Fruit fly (Drosophila melanogaster) whole organism, embryonic: Measurements from ENCODE around the gene CG4820.

Source experiments
- Antp ChIP-seq: fragments of 200-800 bp; sonication (Bioruptor generic); optimal IDR thresholded peaks from 3 replicates; lab custom pipeline; 2016; ENCODE audit warnings: missing biosample characterization, missing genetic modification characterization
- Blimp-1 ChIP-seq: fragments of 200-800 bp; sonication (Bioruptor generic); optimal IDR thresholded peaks from 3 replicates; lab custom pipeline; 2018; ENCODE audit warnings: missing biosample characterization, missing genetic modification characterization, mild to moderate bottlenecking, moderate library complexity, missing genetic modification reagents
- BtbVII ChIP-seq: fragments of 200-800 bp; sonication (Bioruptor generic); optimal IDR thresholded peaks from 3 replicates; lab custom pipeline; 2017; ENCODE audit warnings: missing biosample characterization, mild to moderate bottlenecking, missing genetic modification characterization
- C15 ChIP-seq: fragments of 200-800 bp; sonication (Bioruptor generic); IDR thresholded peaks from 3 replicates; pipeline ENCODE4 v1.3.6; 2022; ENCODE audit warnings: missing biosample characterization, missing genetic modification characterization
- CG10366 ChIP-seq: fragments of 200-800 bp; sonication (Bioruptor generic); IDR thresholded peaks from 2 replicates; pipeline ENCODE4 v1.3.6; 2022; ENCODE audit warnings: missing biosample characterization, missing genetic modification characterization
- CG10462 ChIP-seq: fragments of 200-800 bp; sonication (Bioruptor generic); optimal IDR thresholded peaks from 2 replicates; lab custom pipeline; 2016; ENCODE audit warnings: missing biosample characterization, missing genetic modification characterization
- CG11695 ChIP-seq: fragments of 200-800 bp; sonication (Bioruptor generic); IDR thresholded peaks from 3 replicates; pipeline ENCODE4 v1.3.6; 2022; ENCODE audit warnings: missing biosample characterization, missing genetic modification characterization
- CG12236 ChIP-seq: fragments of 200-800 bp; sonication (Bioruptor generic); optimal IDR thresholded peaks from 2 replicates; lab custom pipeline; 2016; ENCODE audit warnings: missing biosample characterization, missing genetic modification characterization
- CG13296 ChIP-seq: fragments of 200-800 bp; sonication (Bioruptor generic); optimal IDR thresholded peaks from 3 replicates; lab custom pipeline; 2018; ENCODE audit warnings: missing biosample characterization, mild to moderate bottlenecking, missing genetic modification characterization
- CG15479 ChIP-seq: fragments of 200-800 bp; sonication (Bioruptor generic); optimal IDR thresholded peaks from 3 replicates; lab custom pipeline; 2019; ENCODE audit warnings: missing biosample characterization, mild to moderate bottlenecking, missing genetic modification characterization, moderate library complexity
- CG15514 ChIP-seq: fragments of 200-800 bp; sonication (Bioruptor generic); optimal IDR thresholded peaks from 3 replicates; lab custom pipeline; 2017; ENCODE audit warnings: missing biosample characterization, missing genetic modification characterization, mild to moderate bottlenecking, moderate library complexity, missing genetic modification reagents
- CG18011 ChIP-seq: fragments of 200-800 bp; sonication (Bioruptor generic); optimal IDR thresholded peaks from 2 replicates; lab custom pipeline; 2017; ENCODE audit warnings: missing biosample characterization, missing genetic modification characterization, mild to moderate bottlenecking, moderate library complexity, missing genotype
- CG30403 ChIP-seq: fragments of 200-800 bp; sonication (Bioruptor generic); optimal IDR thresholded peaks from 3 replicates; lab custom pipeline; 2016; ENCODE audit warnings: missing biosample characterization, missing genetic modification characterization
- CG31224 ChIP-seq: fragments of 200-800 bp; sonication (Bioruptor generic); IDR thresholded peaks from 2 replicates; pipeline ENCODE4 v1.3.6; 2022; ENCODE audit warnings: missing biosample characterization, missing genetic modification characterization
- CG3995 ChIP-seq: fragments of 200-800 bp; sonication (Bioruptor generic); optimal IDR thresholded peaks from 3 replicates; lab custom pipeline; 2016; ENCODE audit warnings: missing biosample characterization, missing genetic modification characterization
- CG4820 ChIP-seq: fragments of 200-800 bp; sonication (Bioruptor generic); optimal IDR thresholded peaks from 3 replicates; lab custom pipeline; 2016; ENCODE audit warnings: missing biosample characterization, missing genetic modification characterization
- CG4854 ChIP-seq: fragments of 200-800 bp; sonication (Bioruptor generic); optimal IDR thresholded peaks from 2 replicates; lab custom pipeline; 2016; ENCODE audit warnings: missing biosample characterization, missing genetic modification characterization, inconsistent platforms
- CG7357 ChIP-seq: fragments of 200-800 bp; sonication (Bioruptor generic); IDR thresholded peaks from 3 replicates; pipeline ENCODE4 v1.3.6; 2022; ENCODE audit warnings: missing biosample characterization, missing genetic modification characterization
- CG8089 ChIP-seq: fragments of 200-800 bp; sonication (Bioruptor generic); optimal IDR thresholded peaks from 3 replicates; lab custom pipeline; 2016; ENCODE audit warnings: missing biosample characterization, missing genetic modification characterization
- CG8765 ChIP-seq: fragments of 200-800 bp; sonication (Bioruptor generic); IDR thresholded peaks from 2 replicates; pipeline ENCODE4 v1.3.6; 2022; ENCODE audit warnings: missing biosample characterization, missing genetic modification characterization
- ERR ChIP-seq: fragments of 200-800 bp; sonication (Bioruptor generic); optimal IDR thresholded peaks from 2 replicates; lab custom pipeline; 2016; ENCODE audit warnings: missing biosample characterization, missing genetic modification characterization
- Ets97D ChIP-seq: fragments of 200-800 bp; sonication (Bioruptor generic); optimal IDR thresholded peaks from 3 replicates; lab custom pipeline; 2016; ENCODE audit warnings: missing biosample characterization, missing genetic modification characterization
- HLH54F ChIP-seq: fragments of 200-800 bp; sonication (Bioruptor generic); optimal IDR thresholded peaks from 3 replicates; lab custom pipeline; 2016; ENCODE audit warnings: missing biosample characterization, missing genetic modification characterization
- Mad ChIP-seq: fragments of 200-800 bp; sonication (Bioruptor generic); optimal IDR thresholded peaks from 2 replicates; lab custom pipeline; 2016; ENCODE audit warnings: missing biosample characterization, missing genetic modification characterization
- NFAT ChIP-seq: fragments of 200-800 bp; sonication (Bioruptor generic); IDR thresholded peaks from 2 replicates; pipeline ENCODE4 v1.3.6; 2022; ENCODE audit warnings: missing biosample characterization, missing genetic modification characterization
- Opbp ChIP-seq: fragments of 200-800 bp; sonication (Bioruptor generic); IDR thresholded peaks from 3 replicates; pipeline ENCODE4 v1.3.6; 2022; ENCODE audit warnings: missing biosample characterization, missing genetic modification characterization; ENCODE audit not compliant: partially characterized antibody
- Optix ChIP-seq: fragments of 200-800 bp; sonication (Bioruptor generic); IDR thresholded peaks from 3 replicates; pipeline ENCODE4 v1.3.6; 2022; ENCODE audit warnings: missing biosample characterization, missing genetic modification characterization
- Pdp1 ChIP-seq, 2 experiments: fragments of 200-800 bp; sonication (Bioruptor generic); optimal IDR thresholded peaks; 3 replicates each; lab custom pipeline; 2016; ENCODE audit warnings: missing biosample characterization in 2 of 2, missing genetic modification characterization in 2 of 2, mild to moderate bottlenecking in 1 of 2, moderate library complexity in 1 of 2
- Poxn ChIP-seq: fragments of 200-800 bp; sonication (Bioruptor generic); IDR thresholded peaks from 2 replicates; pipeline ENCODE4 v1.3.6; 2022; ENCODE audit warnings: missing biosample characterization, missing genetic modification characterization
- Xrp1 ChIP-seq: fragments of 200-800 bp; sonication (Bioruptor generic); IDR thresholded peaks from 2 replicates; pipeline ENCODE4 v1.3.6; 2022; ENCODE audit warnings: missing biosample characterization, missing genetic modification characterization
- ac ChIP-seq: fragments of 200-800 bp; sonication (Bioruptor generic); optimal IDR thresholded peaks from 3 replicates; lab custom pipeline; 2017; ENCODE audit warnings: missing biosample characterization, mild to moderate bottlenecking, missing genetic modification characterization
- ase ChIP-seq: fragments of 200-800 bp; sonication (Bioruptor generic); IDR thresholded peaks from 3 replicates; pipeline ENCODE4 v1.3.6; 2022; ENCODE audit warnings: missing biosample characterization, missing genetic modification characterization
- bbx ChIP-seq: fragments of 200-800 bp; sonication (Bioruptor generic); IDR thresholded peaks from 2 replicates; pipeline ENCODE4 v1.3.6; 2022; ENCODE audit warnings: missing biosample characterization, missing genetic modification characterization; ENCODE audit not compliant: partially characterized antibody
- cad ChIP-seq: fragments of >200 bp; optimal IDR thresholded peaks from 2 replicates; lab custom pipeline; 2017; ENCODE audit warnings: missing biosample characterization, missing genetic modification characterization
- da ChIP-seq: fragments of 200-800 bp; sonication (Bioruptor generic); optimal IDR thresholded peaks from 2 replicates; lab custom pipeline; 2016; ENCODE audit warnings: missing biosample characterization, missing genetic modification characterization
- ems ChIP-seq: fragments of 200-800 bp; sonication (Bioruptor generic); optimal IDR thresholded peaks from 3 replicates; lab custom pipeline; 2016; ENCODE audit warnings: missing biosample characterization, missing genetic modification characterization
- ftz-f1 ChIP-seq: fragments of 200-800 bp; sonication (Bioruptor generic); optimal IDR thresholded peaks from 2 replicates; lab custom pipeline; 2016; ENCODE audit warnings: missing biosample characterization, missing genetic modification characterization
- gem ChIP-seq: fragments of 200-800 bp; sonication (Bioruptor generic); optimal IDR thresholded peaks from 2 replicates; lab custom pipeline; 2019; ENCODE audit warnings: missing biosample characterization, mild to moderate bottlenecking, missing genetic modification characterization, moderate library complexity
- hth ChIP-seq: fragments of >200 bp; optimal IDR thresholded peaks from 2 replicates; lab custom pipeline; 2017; ENCODE audit warnings: inconsistent platforms
- klu ChIP-seq: fragments of 200-800 bp; sonication (Bioruptor generic); IDR thresholded peaks from 2 replicates; pipeline ENCODE4 v1.3.6; 2022; ENCODE audit warnings: missing biosample characterization, missing genetic modification characterization
- nau ChIP-seq: fragments of 200-800 bp; sonication (Bioruptor generic); optimal IDR thresholded peaks from 3 replicates; lab custom pipeline; 2017; ENCODE audit warnings: missing biosample characterization, mild to moderate bottlenecking, missing genetic modification characterization, missing genetic modification reagents
- prd ChIP-seq, 3 experiments: fragments of >200 bp in 2 of 3; fragments of 200-800 bp in 1 of 3; sonication (Bioruptor generic) in 1 of 3; optimal IDR thresholded peaks in 2 of 3; IDR thresholded peaks in 1 of 3; 2 replicates in 2 of 3; 3 replicates in 1 of 3; pipeline versions ENCODE4 v1.3.6 to Lab custom; 2017 to 2022; ENCODE audit warnings: missing biosample characterization in 1 of 3, missing genetic modification characterization in 1 of 3
- psq ChIP-seq: fragments of 200-800 bp; sonication (Bioruptor generic); optimal IDR thresholded peaks from 2 replicates; lab custom pipeline; 2017; ENCODE audit warnings: missing biosample characterization, missing genetic modification characterization
- pum ChIP-seq: fragments of 200-800 bp; sonication (Bioruptor generic); optimal IDR thresholded peaks from 2 replicates; lab custom pipeline; 2016; ENCODE audit warnings: missing biosample characterization, missing genetic modification characterization
- row ChIP-seq: fragments of 200-800 bp; sonication (Bioruptor generic); IDR thresholded peaks from 3 replicates; pipeline ENCODE4 v1.3.6; 2022; ENCODE audit warnings: missing biosample characterization, missing genetic modification characterization
- run ChIP-seq: fragments of 200-800 bp; sonication (Bioruptor generic); optimal IDR thresholded peaks from 3 replicates; lab custom pipeline; 2018; ENCODE audit warnings: missing biosample characterization, mild to moderate bottlenecking, missing genetic modification characterization
- vnd ChIP-seq: fragments of 200-800 bp; sonication (Bioruptor generic); IDR thresholded peaks from 3 replicates; pipeline ENCODE4 v1.3.6; 2022; ENCODE audit warnings: missing biosample characterization, missing genetic modification characterization; ENCODE audit not compliant: partially characterized antibody
- wor ChIP-seq: fragments of 200-800 bp; sonication (Bioruptor generic); IDR thresholded peaks from 2 replicates; pipeline ENCODE4 v1.3.6; 2022; ENCODE audit warnings: missing biosample characterization, missing genetic modification characterization

CG4820 gene

dm6 chr3R:11243057-11243740 is 26.9 kb downstream of the CG4820 start (continued):
- TF ChIP-seq prd (optimal IDR thresholded peaks at IDR 0.05; lab: Kevin White, UChicago) (no peak), prd (GFP tag; IDR thresholded peaks at IDR 0.05; lab: Robert Waterston, UW) (peak; percentile 48; the same call in 1 of the 3 replicates), CG13296 (GFP tag; lab: Kevin White, UChicago) (peak; percentile 77), CG18011 (no peak), Xrp1 (GFP tag; lab: Robert Waterston, UW) (peak; percentile 64; the same call in 1 of the 2 replicates), ftz-f1 (GFP tag; lab: Kevin White, UChicago) (peak; percentile 17), CG10462 (GFP tag; lab: Kevin White, UChicago) (no peak), HLH54F (GFP tag; lab: Kevin White, UChicago) (no peak), ERR (GFP tag; lab: Kevin White, UChicago) (no peak), ems (peak; percentile 4), Optix (GFP tag; lab: Robert Waterston, UW) (no peak), wor (GFP tag; lab: Robert Waterston, UW) (no peak), nau (no peak), CG15514 (GFP tag; lab: Kevin White, UChicago) (peak; percentile 55), CG12236 (GFP tag; lab: Kevin White, UChicago) (no peak), ac (GFP tag; lab: Kevin White, UChicago) (no peak), NFAT (GFP tag; lab: Robert Waterston, UW) (no peak)

dm6 chr3R:11243951-11244660 is 27.8 kb downstream of the CG4820 start, which contains the start of the genes CG17734 and CG5214:
CG17734 (minus strand) TSS chr3R:11243999.
CG5214 (plus strand) TSS chr3R:11244302.
- no peak for TF ChIP-seq da
- TF ChIP-seq NFAT (GFP tag; lab: Robert Waterston, UW) = no peak
- TF ChIP-seq CG15479 (GFP tag; lab: Kevin White, UChicago) = no peak
- TF ChIP-seq CG30403 (GFP tag; lab: Kevin White, UChicago) = peak; percentile 50
- TF ChIP-seq hth (lab: Kevin White, UChicago) = no peak
- peak in 1 of 2 experiments; percentile 99 for TF ChIP-seq Pdp1 (GFP tag; optimal IDR thresholded peaks at IDR 0.05; lab: Kevin White, UChicago)
- peak; percentile 79; the same call in 2 of the 3 replicates for TF ChIP-seq vnd (GFP tag; lab: Robert Waterston, UW)
- TF ChIP-seq CG11695 (GFP tag; lab: Robert Waterston, UW) = no peak
- TF ChIP-seq gem (tag; lab: Kevin White, UChicago) = peak; percentile 46
- no peak for TF ChIP-seq CG10366 (GFP tag; lab: Robert Waterston, UW)
- no peak for TF ChIP-seq CG31224 (GFP tag; lab: Robert Waterston, UW)
- TF ChIP-seq CG8765 (GFP tag; lab: Robert Waterston, UW) = no peak
- no peak for TF ChIP-seq Mad
- peak; percentile 24 for TF ChIP-seq CG3995 (GFP tag; lab: Kevin White, UChicago)
- no peak for TF ChIP-seq C15 (GFP tag; lab: Robert Waterston, UW)
- TF ChIP-seq row = no peak
- TF ChIP-seq run (tag; lab: Kevin White, UChicago) = no peak
- TF ChIP-seq Opbp (GFP tag; lab: Robert Waterston, UW) = peak; percentile 69; the same call in 2 of the 3 replicates
- no peak for TF ChIP-seq Poxn (GFP tag; lab: Robert Waterston, UW)
- no peak for TF ChIP-seq Blimp-1 (GFP tag; lab: Kevin White, UChicago)
- TF ChIP-seq ase (GFP tag; lab: Robert Waterston, UW) = no peak
- TF ChIP-seq BtbVII (GFP tag; lab: Kevin White, UChicago) = no peak
- no peak for TF ChIP-seq CG8089
- no peak for TF ChIP-seq psq
- no peak for TF ChIP-seq klu (GFP tag; lab: Robert Waterston, UW)
- TF ChIP-seq CG4854 = peak; percentile 23
- no peak for TF ChIP-seq cad
- TF ChIP-seq ERR (GFP tag; lab: Kevin White, UChicago) = no peak
- TF ChIP-seq bbx (GFP tag; lab: Robert Waterston, UW) = peak; percentile 61
- TF ChIP-seq Ets97D (GFP tag; lab: Kevin White, UChicago) = peak; percentile 82
- no peak for TF ChIP-seq CG4820 (GFP tag; lab: Kevin White, UChicago)
- TF ChIP-seq CG7357 = no peak
- TF ChIP-seq Antp = no peak
- no peak for TF ChIP-seq pum (GFP tag; lab: Kevin White, UChicago)
